Worm (Caenorhabditis elegans) whole organism, late embryonic: ENCODE measurements around the gene catp-6.

ENCODE experiments used
- C08G9.2 ChIP-seq: sonication (generic microtip); optimal IDR thresholded peaks from 2 replicates; lab custom pipeline; 2016; ENCODE audit warnings: mild to moderate bottlenecking, missing genetic modification characterization, moderate library complexity, missing compliant biosample characterization
- F13H6.1 ChIP-seq: sonication (generic microtip); optimal IDR thresholded peaks from 2 replicates; lab custom pipeline; 2016; ENCODE audit warnings: missing genetic modification characterization, missing compliant biosample characterization
- T23F11.4 ChIP-seq: fragments of 200-800 bp; sonication (Bioruptor generic); optimal IDR thresholded peaks from 2 replicates; lab custom pipeline; 2018; ENCODE audit warnings: mild to moderate bottlenecking, missing genetic modification characterization, missing compliant biosample characterization
- Y22D7AL.16 ChIP-seq: sonication (generic microtip); optimal IDR thresholded peaks from 2 replicates; lab custom pipeline; 2016; ENCODE audit warnings: missing genetic modification characterization, missing compliant biosample characterization
- ahr-1 ChIP-seq: sonication (generic microtip); optimal IDR thresholded peaks from 2 replicates; lab custom pipeline; 2016; ENCODE audit warnings: missing genetic modification characterization, missing compliant biosample characterization
- ama-1 ChIP-seq: fragments of 150-350 bp; optimal IDR thresholded peaks from 2 replicates; lab custom pipeline; 2014
- ceh-19 ChIP-seq: fragments of 200-800 bp; sonication (Bioruptor generic); optimal IDR thresholded peaks from 2 replicates; lab custom pipeline; 2018; ENCODE audit warnings: mild to moderate bottlenecking, missing genetic modification characterization, missing compliant biosample characterization
- ceh-31 ChIP-seq: sonication (generic microtip); optimal IDR thresholded peaks from 2 replicates; lab custom pipeline; 2016; ENCODE audit warnings: missing genetic modification characterization, missing compliant biosample characterization
- ceh-45 ChIP-seq: fragments of 200-800 bp; sonication (Bioruptor generic); IDR thresholded peaks from 2 replicates; pipeline ENCODE4 v1.3.6; 2022; ENCODE audit warnings: missing genetic modification reagents, missing genetic modification characterization, missing compliant biosample characterization
- ceh-48 ChIP-seq: sonication (generic microtip); optimal IDR thresholded peaks from 2 replicates; lab custom pipeline; 2016; ENCODE audit warnings: missing genetic modification characterization, inconsistent platforms, missing compliant biosample characterization
- che-1 ChIP-seq: sonication (generic microtip); optimal IDR thresholded peaks from 2 replicates; lab custom pipeline; 2016; ENCODE audit warnings: mild to moderate bottlenecking, missing genetic modification characterization, missing compliant biosample characterization
- dmd-4 ChIP-seq: sonication (generic microtip); optimal IDR thresholded peaks from 2 replicates; lab custom pipeline; 2016; ENCODE audit warnings: borderline replicate concordance, missing genetic modification characterization, missing compliant biosample characterization
- dve-1 ChIP-seq: sonication (generic microtip); optimal IDR thresholded peaks from 2 replicates; lab custom pipeline; 2017; ENCODE audit warnings: antibody characterized with exemption, mild to moderate bottlenecking, missing genetic modification characterization, missing compliant biosample characterization
- elt-2 ChIP-seq: sonication (generic microtip); optimal IDR thresholded peaks from 2 replicates; lab custom pipeline; 2016; ENCODE audit warnings: missing genetic modification reagents, missing genetic modification characterization, missing compliant biosample characterization
- elt-4 ChIP-seq: sonication (generic microtip); optimal IDR thresholded peaks from 2 replicates; lab custom pipeline; 2016; ENCODE audit warnings: missing genetic modification characterization, missing compliant biosample characterization
- fax-1 ChIP-seq: sonication (generic microtip); optimal IDR thresholded peaks from 2 replicates; lab custom pipeline; 2016; ENCODE audit warnings: missing genotype, missing genetic modification characterization, missing compliant biosample characterization
- fkh-6 ChIP-seq: sonication (generic microtip); optimal IDR thresholded peaks from 2 replicates; lab custom pipeline; 2016; ENCODE audit warnings: missing genetic modification characterization, missing compliant biosample characterization
- gmeb-2 ChIP-seq: sonication (generic microtip); optimal IDR thresholded peaks from 2 replicates; lab custom pipeline; 2016; ENCODE audit warnings: missing genetic modification characterization, inconsistent platforms, missing compliant biosample characterization
- hlh-8 ChIP-seq: sonication (generic microtip); optimal IDR thresholded peaks from 2 replicates; lab custom pipeline; 2016; ENCODE audit warnings: missing genotype, missing genetic modification characterization, missing compliant biosample characterization
- mec-3 ChIP-seq: sonication (generic microtip); optimal IDR thresholded peaks from 2 replicates; lab custom pipeline; 2016; ENCODE audit warnings: borderline replicate concordance, missing genetic modification characterization, missing compliant biosample characterization
- nfya-1 ChIP-seq: sonication (generic microtip); optimal IDR thresholded peaks from 2 replicates; lab custom pipeline; 2017; ENCODE audit warnings: missing genetic modification characterization, mild to moderate bottlenecking, missing compliant biosample characterization, antibody characterized with exemption, moderate library complexity
- nhr-11 ChIP-seq: fragments of 150-350 bp; optimal IDR thresholded peaks from 2 replicates; lab custom pipeline; 2014; ENCODE audit warnings: missing biosample characterization, missing genetic modification characterization
- odd-2 ChIP-seq: sonication (generic microtip); optimal IDR thresholded peaks from 2 replicates; lab custom pipeline; 2017; ENCODE audit warnings: antibody characterized with exemption, mild to moderate bottlenecking, missing genetic modification characterization, missing compliant biosample characterization
- pax-1 ChIP-seq: fragments of 150-350 bp; optimal IDR thresholded peaks from 2 replicates; lab custom pipeline; 2014; ENCODE audit warnings: missing biosample characterization, missing genetic modification characterization
- pha-4 ChIP-seq: fragments of 150-350 bp; optimal IDR thresholded peaks from 2 replicates; lab custom pipeline; 2018; ENCODE audit warnings: missing biosample characterization, missing genetic modification reagents, missing genetic modification characterization
- rnt-1 ChIP-seq: sonication (generic microtip); optimal IDR thresholded peaks from 2 replicates; lab custom pipeline; 2016; ENCODE audit warnings: missing genetic modification characterization, missing compliant biosample characterization
- sdc-2 ChIP-seq: sonication (generic microtip); optimal IDR thresholded peaks from 2 replicates; lab custom pipeline; 2016; ENCODE audit warnings: missing genotype, missing genetic modification characterization, missing compliant biosample characterization
- sox-2 ChIP-seq: fragments of 200-800 bp; sonication (Bioruptor generic); IDR thresholded peaks from 2 replicates; pipeline ENCODE4 v1.3.6; 2022; ENCODE audit warnings: missing genetic modification reagents, missing genetic modification characterization, missing compliant biosample characterization
- syd-9 ChIP-seq: sonication (generic microtip); optimal IDR thresholded peaks from 2 replicates; lab custom pipeline; 2016; ENCODE audit warnings: mild to moderate bottlenecking, missing genetic modification characterization, moderate library complexity, missing compliant biosample characterization
- tbx-2 ChIP-seq: sonication (generic microtip); optimal IDR thresholded peaks from 2 replicates; lab custom pipeline; 2016; ENCODE audit warnings: missing genetic modification characterization, missing compliant biosample characterization
- tbx-7 ChIP-seq: sonication (generic microtip); optimal IDR thresholded peaks from 2 replicates; lab custom pipeline; 2016; ENCODE audit warnings: missing genotype, missing genetic modification characterization, missing compliant biosample characterization
- unc-42 ChIP-seq: sonication (generic microtip); optimal IDR thresholded peaks from 2 replicates; lab custom pipeline; 2016; ENCODE audit warnings: missing genotype, missing genetic modification characterization, missing compliant biosample characterization
- unc-55 ChIP-seq: sonication (generic microtip); optimal IDR thresholded peaks from 2 replicates; lab custom pipeline; 2017; ENCODE audit warnings: missing biosample characterization, missing genetic modification reagents, missing genetic modification characterization
- zip-5 ChIP-seq: sonication (generic microtip); optimal IDR thresholded peaks from 2 replicates; lab custom pipeline; 2016; ENCODE audit warnings: missing genetic modification characterization, missing compliant biosample characterization

catp-6 gene

ce11 chrIV:9857952-9858488, 33.6 kb upstream of the catp-6 start, which contains the start of gene npp-1 (continued):
- TF ChIP-seq T23F11.4 (GFP tag; lab: Kevin White, UChicago) (no peak), fax-1 (peak; percentile 16), dve-1 (tag; lab: Kevin White, UChicago) (no peak), gmeb-2 (no peak), tbx-2 (peak; percentile 59), unc-42 (tag; lab: Kevin White, UChicago) (peak; percentile 6), hlh-8 (tag; lab: Kevin White, UChicago) (peak; percentile 25), C08G9.2 (tag; lab: Kevin White, UChicago) (peak; percentile 12), Y22D7AL.16 (tag; lab: Kevin White, UChicago) (no peak), nfya-1 (tag; lab: Kevin White, UChicago) (peak; percentile 14), ceh-48 (tag; lab: Kevin White, UChicago) (peak; percentile 38), elt-2 (tag; lab: Kevin White, UChicago) (peak; percentile 43), mec-3 (tag; lab: Kevin White, UChicago) (no peak), odd-2 (tag; lab: Kevin White, UChicago) (no peak), ahr-1 (tag; lab: Kevin White, UChicago) (no peak), nhr-11 (tag; lab: Kevin White, UChicago) (no peak)

DNA sequence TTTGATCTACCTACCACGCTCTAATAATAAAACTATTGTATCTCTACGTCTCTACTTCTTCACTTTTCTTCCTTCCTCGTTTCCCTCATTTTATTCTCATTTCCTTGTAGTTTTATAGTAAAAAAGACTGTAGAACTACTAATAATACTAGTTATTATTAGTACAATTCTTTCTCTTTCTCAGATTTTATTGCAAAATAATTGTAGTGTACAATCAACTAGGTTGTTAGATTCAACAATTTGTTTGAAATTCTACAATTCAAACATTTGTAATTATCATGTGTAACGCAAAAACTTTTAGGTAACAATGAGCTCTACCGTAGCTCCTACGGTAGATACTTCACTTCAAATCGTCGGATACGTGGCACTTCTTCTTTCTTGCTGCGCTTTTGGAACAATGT, 31.3 kb upstream of the catp-6 start, which contains the start of gene K07F5.12:
K07F5.12 (plus strand) TSS at position 301 of the 400 bp plus-strand sequence.
- TF ChIP-seq ama-1 (lab: Kevin White, UChicago), result no peak

DNA sequence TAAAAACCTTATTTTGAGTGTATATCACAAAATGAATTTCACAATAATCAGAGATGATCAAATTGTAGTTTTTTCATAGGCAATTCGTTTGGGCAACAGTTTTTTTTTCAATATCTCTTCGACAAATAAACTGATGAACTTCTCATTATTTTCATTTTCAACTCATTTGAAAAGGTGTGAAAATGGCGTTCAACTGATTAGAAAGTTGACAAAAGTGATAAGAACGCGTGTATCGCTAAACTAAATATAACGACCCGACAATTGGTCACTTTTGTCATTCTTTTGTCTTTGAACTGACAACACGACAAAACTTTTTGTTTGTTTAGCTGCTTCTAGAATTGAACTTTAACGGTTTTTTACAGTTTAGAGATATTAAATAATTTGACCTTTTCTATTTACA, 30.6 kb upstream of the catp-6 start:
- TF ChIP-seq hlh-8 (tag; lab: Kevin White, UChicago), result no peak
- no peak for TF ChIP-seq ceh-45 (GFP tag; lab: Robert Waterston, UW)
- TF ChIP-seq elt-2 (tag; lab: Kevin White, UChicago), result peak; percentile 51
- no peak for TF ChIP-seq ceh-31 (tag; lab: Kevin White, UChicago)
- TF ChIP-seq rnt-1, result no peak
- no peak for TF ChIP-seq zip-5 (tag; lab: Kevin White, UChicago)
- TF ChIP-seq ama-1 (lab: Kevin White, UChicago), result no peak
- no peak for TF ChIP-seq F13H6.1

DNA sequence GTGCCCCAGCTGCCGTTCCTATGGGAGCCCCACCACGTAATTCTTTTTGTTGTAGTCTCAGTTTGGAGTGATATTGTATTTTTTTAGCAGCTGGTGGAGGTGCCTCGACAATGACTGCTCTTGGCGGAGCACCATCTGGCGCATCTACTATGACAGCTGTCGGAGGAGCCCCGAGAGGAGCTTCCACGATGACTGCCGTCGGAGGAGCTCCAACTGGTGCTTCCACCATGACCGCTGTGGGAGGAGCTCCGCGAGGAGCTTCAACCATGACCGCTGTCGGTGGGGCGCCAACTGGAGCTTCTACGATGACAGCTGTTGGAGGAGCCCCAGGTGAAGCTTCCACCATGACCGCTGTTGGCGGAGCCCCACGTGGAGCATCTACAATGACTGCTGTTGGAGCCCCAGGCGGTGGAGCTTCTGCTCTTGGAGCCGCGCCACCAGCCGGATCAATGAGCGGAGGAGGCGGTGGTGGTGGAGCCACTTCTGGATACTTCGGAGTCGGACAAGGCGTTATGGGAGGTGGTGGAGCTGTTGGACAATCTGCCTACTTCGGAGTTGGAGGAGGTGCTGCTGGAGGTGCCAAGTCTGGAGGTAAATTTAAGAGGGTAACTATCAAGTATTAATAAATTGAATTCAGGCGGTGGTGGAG, 28.6 kb upstream of the catp-6 start:
- TF ChIP-seq sdc-2 (peak; percentile 9), pax-1 (tag; lab: Kevin White, UChicago) (no peak)

DNA sequence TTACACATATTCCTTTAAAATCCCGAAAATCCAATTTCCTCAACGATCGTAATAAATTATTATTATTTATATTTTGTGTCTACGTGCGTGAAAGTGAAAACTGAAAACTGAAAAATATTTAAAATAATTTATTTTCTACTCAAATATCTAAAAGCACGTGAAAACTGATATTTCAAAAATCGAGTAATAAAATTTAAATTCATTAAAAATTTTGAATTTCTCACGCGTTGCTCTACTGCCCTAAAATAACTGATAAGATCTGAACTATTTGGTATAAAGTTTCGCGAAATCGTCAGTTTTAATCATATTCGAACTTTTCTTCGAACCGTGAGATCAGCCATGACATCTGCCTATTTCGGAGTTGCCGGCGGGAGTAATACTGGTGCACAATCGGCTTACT, 27.9 kb upstream of the catp-6 start, which contains the start of gene ssq-1:
ssq-1 (plus strand) TSS at position 301 of the 400 bp plus-strand sequence.
- TF ChIP-seq pax-1 (tag; lab: Kevin White, UChicago) (no peak), C08G9.2 (tag; lab: Kevin White, UChicago) (no peak), sox-2 (GFP tag; lab: Robert Waterston, UW) (no peak)
- TF ChIP-seq, all 69 proteins: peak for 0

ce11 chrIV:9850931-9851330, 26.6 kb upstream of the catp-6 start, which contains the start of gene ssp-10:
Gene ssp-10, minus strand, starts transcription at chrIV:9851031.
- TF ChIP-seq unc-55 (GFP tag; lab: Kevin White, UChicago) (no peak), zip-5 (tag; lab: Kevin White, UChicago) (no peak), che-1 (tag; lab: Kevin White, UChicago) (no peak), pha-4 (tag; lab: Kevin White, UChicago) (no peak), fax-1 (no peak), F13H6.1 (no peak), elt-4 (tag; lab: Kevin White, UChicago) (no peak), ceh-48 (tag; lab: Kevin White, UChicago) (no peak), syd-9 (no peak), tbx-7 (tag; lab: Kevin White, UChicago) (no peak), ceh-19 (GFP tag; lab: Kevin White, UChicago) (no peak), odd-2 (tag; lab: Kevin White, UChicago) (no peak), gmeb-2 (no peak), dmd-4 (tag; lab: Kevin White, UChicago) (no peak), fkh-6 (tag; lab: Kevin White, UChicago) (no peak), ama-1 (lab: Kevin White, UChicago) (no peak)
